Fruit fly (Drosophila melanogaster) whole organism, pupa: Measurements from ENCODE around the gene CG17110.

Experiments
- CG10348 ChIP-seq: fragments of 200-800 bp; sonication (Bioruptor generic); IDR thresholded peaks from 2 replicates; pipeline ENCODE4 v1.3.6; 2022; ENCODE audit warnings: missing biosample characterization, missing genetic modification characterization
- CG12605 ChIP-seq: fragments of 200-800 bp; sonication (Bioruptor generic); IDR thresholded peaks from 2 replicates; pipeline ENCODE4 v1.3.6; 2022; ENCODE audit warnings: missing biosample characterization, missing genetic modification characterization
- CG9948 ChIP-seq: fragments of 200-800 bp; sonication (Bioruptor generic); optimal IDR thresholded peaks from 2 replicates; lab custom pipeline; 2018; ENCODE audit warnings: missing biosample characterization, mild to moderate bottlenecking, missing genetic modification characterization, moderate library complexity
- Snoo ChIP-seq: fragments of 200-800 bp; sonication (Bioruptor generic); optimal IDR thresholded peaks from 3 replicates; lab custom pipeline; 2017; ENCODE audit warnings: missing biosample characterization, mild to moderate bottlenecking, missing genetic modification characterization, inconsistent platforms
- rn ChIP-seq: fragments of 200-800 bp; sonication (Bioruptor generic); IDR thresholded peaks from 2 replicates; pipeline ENCODE4 v1.3.6; 2022; ENCODE audit warnings: missing biosample characterization, missing genetic modification characterization

DNA sequence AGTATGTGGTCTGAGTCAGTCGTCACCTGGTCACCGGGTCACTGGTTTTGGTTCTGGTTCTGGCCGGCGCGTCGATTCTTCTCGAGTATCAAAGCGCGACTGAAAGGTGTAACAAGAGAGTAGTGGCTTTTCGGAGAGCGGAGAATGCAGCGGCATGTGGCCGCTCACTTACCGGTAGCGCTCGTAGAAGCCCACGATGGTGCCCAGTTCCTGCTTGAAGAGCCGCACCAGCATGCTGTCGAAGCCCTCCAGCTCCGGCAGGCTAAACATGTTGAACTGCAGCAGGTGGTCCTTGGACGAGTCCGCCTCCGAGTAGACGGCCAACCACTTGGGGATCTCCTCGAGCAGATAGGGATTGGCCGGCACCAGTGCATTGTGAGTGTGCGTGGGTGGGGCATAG is 32.7 kb upstream of the CG17110 start, which contains the start of gene Ctns:
- TF ChIP-seq CG9948 (tag; lab: Kevin White, UChicago) = no peak
- TF ChIP-seq rn = no peak
- TF ChIP-seq CG10348 = no peak
- TF ChIP-seq Snoo (tag; lab: Kevin White, UChicago) = no peak
- TF ChIP-seq CG12605 (GFP tag; lab: Robert Waterston, UW) = no peak
